Worm (Caenorhabditis elegans) whole organism, late embryonic: ENCODE data around the gene ess-2.

Source experiments
- ceh-31 ChIP-seq: sonication (generic microtip); optimal IDR thresholded peaks from 2 replicates; lab custom pipeline; 2016; ENCODE audit warnings: missing genetic modification characterization, missing compliant biosample characterization
- nhr-11 ChIP-seq: fragments of 150-350 bp; optimal IDR thresholded peaks from 2 replicates; lab custom pipeline; 2014; ENCODE audit warnings: missing biosample characterization, missing genetic modification characterization
- pag-3 ChIP-seq: sonication (generic microtip); optimal IDR thresholded peaks from 2 replicates; lab custom pipeline; 2016; ENCODE audit warnings: missing compliant biosample characterization, missing genetic modification characterization, borderline replicate concordance

ce11 chrIII:8490254-8490653 is at the start of gene ess-2, which contains the start of gene F42H10.2:
- TF ChIP-seq pag-3 (tag; lab: Kevin White, UChicago) (no peak), ceh-31 (tag; lab: Kevin White, UChicago) (no peak), nhr-11 (no peak)
